Worm (Caenorhabditis elegans) whole organism, L3 larva: ENCODE data around the gene cpna-2.

Source experiments
- R02D3.7 ChIP-seq: fragments of 150-350 bp; optimal IDR thresholded peaks from 2 replicates; lab custom pipeline; 2014; ENCODE audit warnings: missing biosample characterization, missing genetic modification characterization
- daf-12 ChIP-seq: fragments of 150-350 bp; optimal IDR thresholded peaks from 2 replicates; lab custom pipeline; 2014; ENCODE audit warnings: missing biosample characterization, missing genetic modification reagents, missing genetic modification characterization
- elt-2 ChIP-seq: sonication (generic microtip); optimal IDR thresholded peaks from 2 replicates; lab custom pipeline; 2016; ENCODE audit warnings: missing genetic modification reagents, mild to moderate bottlenecking, missing genetic modification characterization, missing compliant biosample characterization
- eor-1 ChIP-seq, 2 experiments: fragments of 150-350 bp; optimal IDR thresholded peaks; 2 replicates each; lab custom pipeline; 2014 to 2018; ENCODE audit warnings: missing biosample characterization in 2 of 2, missing genetic modification characterization in 2 of 2
- snpc-4 ChIP-seq: fragments of 150-350 bp; optimal IDR thresholded peaks from 2 replicates; lab custom pipeline; 2014; ENCODE audit warnings: missing biosample characterization, missing genetic modification characterization
- ztf-4 ChIP-seq: fragments of 150-350 bp; optimal IDR thresholded peaks from 2 replicates; lab custom pipeline; 2014; ENCODE audit warnings: missing biosample characterization, missing genetic modification characterization

ce11 chrII:7720479-7720878, 4.2 kb upstream of the cpna-2 start:
- no peak for TF ChIP-seq elt-2 (tag; lab: Kevin White, UChicago)
- TF ChIP-seq daf-12 (tag; lab: Kevin White, UChicago), result no peak
- TF ChIP-seq ztf-4 (tag; lab: Kevin White, UChicago), result no peak
- TF ChIP-seq R02D3.7 (tag; lab: Kevin White, UChicago), result no peak
- no peak for TF ChIP-seq snpc-4
- no peak for TF ChIP-seq eor-1 (tag; optimal IDR thresholded peaks at IDR 0.05; lab: Kevin White, UChicago)
